Fruit fly (Drosophila melanogaster): Measurements from ENCODE around the gene r-cup.

The r-cup gene

dm6 chrX:21053849-21054581 lies 28.3 kb upstream of the r-cup start, which contains the start of the genes Stt3A and bves (continued):
- TF ChIP-seq CG34406 (GFP tag; optimal IDR thresholded peaks at IDR 0.05): peak; percentile 99
- peak; percentile 99 for TF ChIP-seq pdm3 (GFP tag; optimal IDR thresholded peaks at IDR 0.05)
- TF ChIP-seq CG10631 (GFP tag; optimal IDR thresholded peaks at IDR 0.05): peak; percentile 98
- TF ChIP-seq lz (GFP tag; optimal IDR thresholded peaks at IDR 0.05): peak; percentile 99
- TF ChIP-seq vri (GFP tag; optimal IDR thresholded peaks at IDR 0.05): peak; percentile 99
- peak; percentile 98 for TF ChIP-seq CG1621 (tag; optimal IDR thresholded peaks at IDR 0.05)
- TF ChIP-seq CG10669 (GFP tag; optimal IDR thresholded peaks at IDR 0.05): peak; percentile 98
- peak; percentile 99 for TF ChIP-seq esn (GFP tag; optimal IDR thresholded peaks at IDR 0.05)
- TF ChIP-seq fd85E (GFP tag; optimal IDR thresholded peaks at IDR 0.05): peak; percentile 94
- peak; percentile 99 for TF ChIP-seq CG8119 (GFP tag; IDR thresholded peaks at IDR 0.05)
- TF ChIP-seq Hr39 (GFP tag; optimal IDR thresholded peaks at IDR 0.05): peak; percentile 98
- peak; percentile 99 for TF ChIP-seq Smox (GFP tag; optimal IDR thresholded peaks at IDR 0.05)
- TF ChIP-seq CG8319 (GFP tag; optimal IDR thresholded peaks at IDR 0.05): peak; percentile 96
- TF ChIP-seq Sox15 (GFP tag; optimal IDR thresholded peaks at IDR 0.05): peak; percentile 97
- peak; percentile 96 for TF ChIP-seq dsx (GFP tag; optimal IDR thresholded peaks at IDR 0.05; ENCODE audit: poor library complexity, severe bottlenecking)
- TF ChIP-seq CG11762 (GFP tag; optimal IDR thresholded peaks at IDR 0.05; ENCODE audit: insufficient read depth): peak; percentile 98
- peak; percentile 100 for TF ChIP-seq Eip78C (GFP tag)
- peak; percentile 98 for TF ChIP-seq Ets96B (tag; optimal IDR thresholded peaks at IDR 0.05)
- peak; percentile 97 for TF ChIP-seq cyc (GFP tag; optimal IDR thresholded peaks at IDR 0.05)
- peak; percentile 100 for TF ChIP-seq Sox102F (GFP tag; optimal IDR thresholded peaks at IDR 0.05)
- TF ChIP-seq CG15336 (GFP tag; IDR thresholded peaks at IDR 0.05): peak; percentile 99
- TF ChIP-seq CG6808 (GFP tag; optimal IDR thresholded peaks at IDR 0.05): peak; percentile 96
- TF ChIP-seq salr (GFP tag; optimal IDR thresholded peaks at IDR 0.05): peak; percentile 96 to 97
- TF ChIP-seq CG6792 (GFP tag; optimal IDR thresholded peaks at IDR 0.05): peak; percentile 99
- peak; percentile 99 for TF ChIP-seq topi (GFP tag; optimal IDR thresholded peaks at IDR 0.05)
- peak; percentile 99 for TF ChIP-seq Hr4 (GFP tag; optimal IDR thresholded peaks at IDR 0.05)
- TF ChIP-seq net (GFP tag; optimal IDR thresholded peaks at IDR 0.05): peak; percentile 99
- TF ChIP-seq fd59A (GFP tag; optimal IDR thresholded peaks at IDR 0.05): peak; percentile 97
- peak; percentile 98 for TF ChIP-seq eg (GFP tag; IDR thresholded peaks at IDR 0.05)
- peak; percentile 98 for TF ChIP-seq Ets21C (GFP tag; optimal IDR thresholded peaks at IDR 0.05)

- TF ChIP-seq Sox14 (GFP tag; optimal IDR thresholded peaks at IDR 0.05): peak; percentile 51
- peak; percentile 14 for TF ChIP-seq Sox15 (GFP tag; optimal IDR thresholded peaks at IDR 0.05)
- peak; percentile 72 for TF ChIP-seq CG16779 (tag; optimal IDR thresholded peaks at IDR 0.05)
- peak; percentile 80 for TF ChIP-seq esn (GFP tag; optimal IDR thresholded peaks at IDR 0.05)
- peak; percentile 28 for TF ChIP-seq CG11762 (GFP tag; optimal IDR thresholded peaks at IDR 0.05; ENCODE audit: insufficient read depth)
- TF ChIP-seq CG8319 (GFP tag; optimal IDR thresholded peaks at IDR 0.05): peak; percentile 54
- TF ChIP-seq Eip93F (GFP tag; optimal IDR thresholded peaks at IDR 0.05): no peak
- TF ChIP-seq CG10669 (GFP tag; optimal IDR thresholded peaks at IDR 0.05): peak; percentile 60
- TF ChIP-seq vri (GFP tag; optimal IDR thresholded peaks at IDR 0.05): peak; percentile 78
- peak; percentile 36 for TF ChIP-seq CG3032 (tag; optimal IDR thresholded peaks at IDR 0.05)
- no peak for TF ChIP-seq CG11294 (GFP tag; IDR thresholded peaks at IDR 0.05)
- peak; percentile 7 for TF ChIP-seq Ets96B (tag; optimal IDR thresholded peaks at IDR 0.05)
- TF ChIP-seq Hr39 (GFP tag; optimal IDR thresholded peaks at IDR 0.05): peak; percentile 62
- TF ChIP-seq topi (GFP tag; optimal IDR thresholded peaks at IDR 0.05): peak; percentile 72
- TF ChIP-seq Ets21C (GFP tag; optimal IDR thresholded peaks at IDR 0.05): peak; percentile 57
- TF ChIP-seq CG15336 (GFP tag; IDR thresholded peaks at IDR 0.05): peak; percentile 42; the same call in 1 of the 2 replicates
- TF ChIP-seq Smox (GFP tag; optimal IDR thresholded peaks at IDR 0.05): peak; percentile 47
- TF ChIP-seq ss (GFP tag; optimal IDR thresholded peaks at IDR 0.05): peak; percentile 73 to 81
- TF ChIP-seq salr (GFP tag; optimal IDR thresholded peaks at IDR 0.05): peak in 1 of 2 experiments; percentile 71
- TF ChIP-seq CG1621 (tag; optimal IDR thresholded peaks at IDR 0.05): peak; percentile 70
- peak; percentile 45 for TF ChIP-seq dac (GFP tag; optimal IDR thresholded peaks at IDR 0.05)
- TF ChIP-seq CG34406 (GFP tag; optimal IDR thresholded peaks at IDR 0.05): peak; percentile 55
- no peak for TF ChIP-seq Lpt (GFP tag; optimal IDR thresholded peaks at IDR 0.05)
- TF ChIP-seq CG8632 (GFP tag; optimal IDR thresholded peaks at IDR 0.05): peak; percentile 49
- TF ChIP-seq CG4318 (GFP tag; optimal IDR thresholded peaks at IDR 0.05): no peak
- TF ChIP-seq CG31627 (GFP tag; optimal IDR thresholded peaks at IDR 0.05): peak; percentile 57
- peak; percentile 28 for TF ChIP-seq CG32006 (GFP tag; optimal IDR thresholded peaks at IDR 0.05)
- TF ChIP-seq CG6808 (GFP tag; optimal IDR thresholded peaks at IDR 0.05): peak; percentile 77
- peak; percentile 40 for TF ChIP-seq CG6276 (GFP tag; optimal IDR thresholded peaks at IDR 0.05)
- TF ChIP-seq CG6163 (GFP tag; IDR thresholded peaks at IDR 0.05): peak; percentile 81
- peak; percentile 34; the same call in 2 of the 3 replicates for TF ChIP-seq CG8119 (GFP tag; IDR thresholded peaks at IDR 0.05)
- peak; percentile 81 for TF ChIP-seq net (GFP tag; optimal IDR thresholded peaks at IDR 0.05)
These were observed 27.5 kb upstream of the r-cup start for dm6 chrX:21053099-21053715.

All from whole organism, prepupa.